Fruit fly (Drosophila melanogaster): ENCODE measurements around the gene CG15877.

The CG15877 gene

dm6 chr3L:2386433-2386832 is 9.1 kb upstream of the CG15877 start:
- TF ChIP-seq Dll (optimal IDR thresholded peaks at IDR 0.05), result no peak
- no peak for TF ChIP-seq psq (optimal IDR thresholded peaks at IDR 0.05)
- no peak for TF ChIP-seq pan (optimal IDR thresholded peaks at IDR 0.05)
- TF ChIP-seq usp (GFP tag; optimal IDR thresholded peaks at IDR 0.05), result no peak
- TF ChIP-seq EcR (GFP tag; optimal IDR thresholded peaks at IDR 0.05), result no peak
- TF ChIP-seq CG8478 (optimal IDR thresholded peaks at IDR 0.05), result no peak

dm6 chr3L:2385325-2386007 is 8.1 kb upstream of the CG15877 start:
- no peak for TF ChIP-seq CG8478 (optimal IDR thresholded peaks at IDR 0.05)
- no peak for TF ChIP-seq Dll (optimal IDR thresholded peaks at IDR 0.05)
- no peak for TF ChIP-seq psq (optimal IDR thresholded peaks at IDR 0.05)
- no peak for TF ChIP-seq pan (optimal IDR thresholded peaks at IDR 0.05)
- no peak for TF ChIP-seq EcR (GFP tag; optimal IDR thresholded peaks at IDR 0.05)
- TF ChIP-seq usp (GFP tag; optimal IDR thresholded peaks at IDR 0.05), result no peak

- TF ChIP-seq psq (optimal IDR thresholded peaks at IDR 0.05), result no peak
- no peak for TF ChIP-seq usp (GFP tag; optimal IDR thresholded peaks at IDR 0.05)
- no peak for TF ChIP-seq Dll (optimal IDR thresholded peaks at IDR 0.05)
- TF ChIP-seq EcR (GFP tag; optimal IDR thresholded peaks at IDR 0.05), result no peak
- no peak for TF ChIP-seq pan (optimal IDR thresholded peaks at IDR 0.05)
- no peak for TF ChIP-seq CG8478 (optimal IDR thresholded peaks at IDR 0.05)
Observed at dm6 chr3L:2379472-2379871, 2.1 kb upstream of the CG15877 start.

- TF ChIP-seq EcR (GFP tag; optimal IDR thresholded peaks at IDR 0.05), result no peak
- TF ChIP-seq psq (optimal IDR thresholded peaks at IDR 0.05), result no peak
- no peak for TF ChIP-seq Dll (optimal IDR thresholded peaks at IDR 0.05)
- no peak for TF ChIP-seq pan (optimal IDR thresholded peaks at IDR 0.05)
- no peak for TF ChIP-seq usp (GFP tag; optimal IDR thresholded peaks at IDR 0.05)
- no peak for TF ChIP-seq CG8478 (optimal IDR thresholded peaks at IDR 0.05)
Observed at dm6 chr3L:2378549-2378948, 1.2 kb upstream of the CG15877 start.

dm6 chr3L:2373421-2374043 is 3.8 kb downstream of the CG15877 start, which contains the start of the genes mRpL23 and CG9004:
Gene mRpL23 (minus strand): TSS chr3L:2373704.
Gene CG9004 (plus strand): TSS chr3L:2373728.
- no peak for TF ChIP-seq pan (optimal IDR thresholded peaks at IDR 0.05)
- TF ChIP-seq usp (GFP tag; optimal IDR thresholded peaks at IDR 0.05), result no peak
- no peak for TF ChIP-seq CG8478 (optimal IDR thresholded peaks at IDR 0.05)
- no peak for TF ChIP-seq Dll (optimal IDR thresholded peaks at IDR 0.05)
- TF ChIP-seq psq (optimal IDR thresholded peaks at IDR 0.05), result no peak
- TF ChIP-seq EcR (GFP tag; optimal IDR thresholded peaks at IDR 0.05), result no peak

dm6 chr3L:2371882-2372281 is 5.5 kb downstream of the CG15877 start, which contains the start of the genes CG1317 and CG8993:
Gene CG1317 (minus strand): TSS chr3L:2371939.
Gene CG8993 (plus strand): TSS chr3L:2372199.
- no peak for TF ChIP-seq CG8478 (optimal IDR thresholded peaks at IDR 0.05)
- TF ChIP-seq psq (optimal IDR thresholded peaks at IDR 0.05), result no peak
- TF ChIP-seq pan (optimal IDR thresholded peaks at IDR 0.05), result no peak
- no peak for TF ChIP-seq usp (GFP tag; optimal IDR thresholded peaks at IDR 0.05)
- TF ChIP-seq EcR (GFP tag; optimal IDR thresholded peaks at IDR 0.05), result no peak
- TF ChIP-seq Dll (optimal IDR thresholded peaks at IDR 0.05), result no peak

- no peak for TF ChIP-seq Dll (optimal IDR thresholded peaks at IDR 0.05)
Observed at dm6 chr3L:2360257-2360656, 17.1 kb downstream of the CG15877 start, which contains the start of gene CG13801. Gene CG13801 (plus strand): TSS chr3L:2360557.

- TF ChIP-seq EcR (GFP tag; optimal IDR thresholded peaks at IDR 0.05), result no peak
Observed at dm6 chr3L:2332228-2332627, 45.1 kb downstream of the CG15877 start.

- TF ChIP-seq pan (optimal IDR thresholded peaks at IDR 0.05), result no peak
- TF ChIP-seq psq (optimal IDR thresholded peaks at IDR 0.05), result no peak
- no peak for TF ChIP-seq EcR (GFP tag; optimal IDR thresholded peaks at IDR 0.05)
- TF ChIP-seq CG8478 (optimal IDR thresholded peaks at IDR 0.05), result no peak
- no peak for TF ChIP-seq usp (GFP tag; optimal IDR thresholded peaks at IDR 0.05)
- no peak for TF ChIP-seq Dll (optimal IDR thresholded peaks at IDR 0.05)
Observed at dm6 chr3L:2328804-2329203, 48.6 kb downstream of the CG15877 start.

Measured in whole organism.